Worm (Caenorhabditis elegans): ENCODE measurements around the gene F39F10.3.
A peak's percentile ranks its signal among the peaks of the same experiment; 100 is the strongest.

DNA sequence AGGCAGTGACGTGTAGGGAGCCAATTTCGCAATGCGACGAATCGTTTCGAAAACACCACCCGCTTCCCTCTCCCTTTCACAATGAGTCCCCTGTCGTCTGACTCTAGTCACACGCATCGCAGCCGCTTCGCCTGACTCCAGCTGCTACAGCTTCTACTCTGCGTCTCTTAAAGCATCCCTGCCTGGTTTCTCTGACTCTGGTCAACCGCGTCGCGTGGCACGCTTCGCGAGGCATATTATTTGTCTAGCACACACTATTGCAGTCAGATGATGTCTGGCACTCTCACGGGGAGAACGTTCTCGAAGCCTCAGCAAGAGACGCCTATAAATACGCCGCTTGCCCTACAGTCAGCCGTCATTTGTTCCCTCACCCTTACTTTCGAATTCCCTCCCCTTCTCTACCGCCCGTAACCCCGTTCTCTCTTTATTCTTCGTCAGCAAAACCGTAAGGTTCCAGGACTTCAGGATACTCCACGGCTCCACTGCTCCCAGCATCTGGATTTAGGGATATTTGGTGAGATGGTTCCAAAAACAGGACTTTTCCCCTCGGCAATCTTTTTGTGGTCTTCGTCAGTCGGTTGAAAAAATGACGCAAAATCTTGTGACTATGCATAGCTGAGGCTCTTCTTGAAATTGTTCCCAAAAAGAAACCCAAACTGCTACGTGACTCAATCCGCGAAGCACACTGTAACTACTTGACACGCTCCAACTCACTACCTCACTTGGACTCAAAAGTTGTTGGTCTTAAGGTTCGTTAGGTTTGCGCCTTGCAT is 38.0 kb downstream of the F39F10.3 start:
- peak; percentile 96 for TF ChIP-seq nfya-1 (tag; optimal IDR thresholded peaks at IDR 0.05; ENCODE audit: insufficient read depth)
- peak; percentile 93 for TF ChIP-seq unc-62 (GFP tag; optimal IDR thresholded peaks at IDR 0.05)

All from whole organism, L3 larva.